Worm (Caenorhabditis elegans) whole organism, late embryonic: ENCODE data around the gene slcr-46.1.

Experiments used
- C08G9.2 ChIP-seq: sonication (generic microtip); optimal IDR thresholded peaks from 2 replicates; lab custom pipeline; 2016; ENCODE audit warnings: mild to moderate bottlenecking, missing genetic modification characterization, moderate library complexity, missing compliant biosample characterization
- C38D4.7 ChIP-seq: fragments of 200-800 bp; sonication (Bioruptor generic); optimal IDR thresholded peaks from 2 replicates; lab custom pipeline; 2018; ENCODE audit warnings: mild to moderate bottlenecking, missing genetic modification characterization, moderate library complexity, missing compliant biosample characterization
- Y22D7AL.16 ChIP-seq: sonication (generic microtip); optimal IDR thresholded peaks from 2 replicates; lab custom pipeline; 2016; ENCODE audit warnings: missing genetic modification characterization, missing compliant biosample characterization
- ahr-1 ChIP-seq: sonication (generic microtip); optimal IDR thresholded peaks from 2 replicates; lab custom pipeline; 2016; ENCODE audit warnings: missing genetic modification characterization, missing compliant biosample characterization
- ama-1 ChIP-seq: fragments of 150-350 bp; optimal IDR thresholded peaks from 2 replicates; lab custom pipeline; 2014
- ceh-14 ChIP-seq: sonication (generic microtip); optimal IDR thresholded peaks from 2 replicates; lab custom pipeline; 2016; ENCODE audit warnings: missing genotype, missing genetic modification characterization, missing compliant biosample characterization
- ceh-18 ChIP-seq: sonication (generic microtip); optimal IDR thresholded peaks from 2 replicates; lab custom pipeline; 2016; ENCODE audit warnings: missing genetic modification characterization, missing compliant biosample characterization
- ceh-19 ChIP-seq: fragments of 200-800 bp; sonication (Bioruptor generic); optimal IDR thresholded peaks from 2 replicates; lab custom pipeline; 2018; ENCODE audit warnings: mild to moderate bottlenecking, missing genetic modification characterization, missing compliant biosample characterization
- ceh-2 ChIP-seq: sonication (generic microtip); optimal IDR thresholded peaks from 2 replicates; lab custom pipeline; 2016; ENCODE audit warnings: missing genotype, missing genetic modification characterization, missing compliant biosample characterization
- ceh-30 ChIP-seq: fragments of 150-350 bp; optimal IDR thresholded peaks from 2 replicates; lab custom pipeline; 2014; ENCODE audit warnings: missing biosample characterization, missing genetic modification characterization
- ceh-31 ChIP-seq: sonication (generic microtip); optimal IDR thresholded peaks from 2 replicates; lab custom pipeline; 2016; ENCODE audit warnings: missing genetic modification characterization, missing compliant biosample characterization
- ceh-45 ChIP-seq: fragments of 200-800 bp; sonication (Bioruptor generic); IDR thresholded peaks from 2 replicates; pipeline ENCODE4 v1.3.6; 2022; ENCODE audit warnings: missing genetic modification reagents, missing genetic modification characterization, missing compliant biosample characterization
- ceh-48 ChIP-seq: sonication (generic microtip); optimal IDR thresholded peaks from 2 replicates; lab custom pipeline; 2016; ENCODE audit warnings: missing genetic modification characterization, inconsistent platforms, missing compliant biosample characterization
- ceh-9 ChIP-seq: sonication (generic microtip); optimal IDR thresholded peaks from 2 replicates; lab custom pipeline; 2016; ENCODE audit warnings: mild to moderate bottlenecking, missing genetic modification characterization, inconsistent platforms, missing compliant biosample characterization
- che-1 ChIP-seq: sonication (generic microtip); optimal IDR thresholded peaks from 2 replicates; lab custom pipeline; 2016; ENCODE audit warnings: mild to moderate bottlenecking, missing genetic modification characterization, missing compliant biosample characterization
- elt-2 ChIP-seq: sonication (generic microtip); optimal IDR thresholded peaks from 2 replicates; lab custom pipeline; 2016; ENCODE audit warnings: missing genetic modification reagents, missing genetic modification characterization, missing compliant biosample characterization
- elt-4 ChIP-seq: sonication (generic microtip); optimal IDR thresholded peaks from 2 replicates; lab custom pipeline; 2016; ENCODE audit warnings: missing genetic modification characterization, missing compliant biosample characterization
- ets-4 ChIP-seq: sonication (generic microtip); optimal IDR thresholded peaks from 2 replicates; lab custom pipeline; 2016; ENCODE audit warnings: missing genetic modification characterization, missing compliant biosample characterization
- eyg-1 ChIP-seq: sonication (generic microtip); optimal IDR thresholded peaks from 2 replicates; lab custom pipeline; 2016; ENCODE audit warnings: missing genotype, missing genetic modification characterization, missing compliant biosample characterization
- fkh-10 ChIP-seq: fragments of 150-350 bp; optimal IDR thresholded peaks from 2 replicates; lab custom pipeline; 2014; ENCODE audit warnings: missing biosample characterization, missing genetic modification reagents, missing genetic modification characterization
- fkh-6 ChIP-seq: sonication (generic microtip); optimal IDR thresholded peaks from 2 replicates; lab custom pipeline; 2016; ENCODE audit warnings: missing genetic modification characterization, missing compliant biosample characterization
- gmeb-2 ChIP-seq: sonication (generic microtip); optimal IDR thresholded peaks from 2 replicates; lab custom pipeline; 2016; ENCODE audit warnings: missing genetic modification characterization, inconsistent platforms, missing compliant biosample characterization
- hlh-15 ChIP-seq: sonication (generic microtip); optimal IDR thresholded peaks from 2 replicates; lab custom pipeline; 2016; ENCODE audit warnings: missing genetic modification characterization, missing compliant biosample characterization
- hlh-30 ChIP-seq: sonication (generic microtip); optimal IDR thresholded peaks from 2 replicates; lab custom pipeline; 2017; ENCODE audit warnings: antibody characterized with exemption, missing genetic modification characterization, missing compliant biosample characterization; ENCODE audit not compliant: insufficient read depth
- lim-6 ChIP-seq: sonication (generic microtip); optimal IDR thresholded peaks from 2 replicates; lab custom pipeline; 2016; ENCODE audit warnings: missing genetic modification characterization, missing compliant biosample characterization
- lin-11 ChIP-seq: fragments of 200-800 bp; sonication (Bioruptor generic); optimal IDR thresholded peaks from 2 replicates; lab custom pipeline; 2018; ENCODE audit warnings: mild to moderate bottlenecking, missing genetic modification characterization, missing compliant biosample characterization
- madf-2 ChIP-seq: sonication (generic microtip); optimal IDR thresholded peaks from 2 replicates; lab custom pipeline; 2017; ENCODE audit warnings: missing genetic modification characterization, missing compliant biosample characterization
- mec-3 ChIP-seq: sonication (generic microtip); optimal IDR thresholded peaks from 2 replicates; lab custom pipeline; 2016; ENCODE audit warnings: borderline replicate concordance, missing genetic modification characterization, missing compliant biosample characterization
- pat-9 ChIP-seq: fragments of 200-800 bp; sonication (Bioruptor generic); optimal IDR thresholded peaks from 2 replicates; lab custom pipeline; 2018; ENCODE audit warnings: mild to moderate bottlenecking, missing genetic modification characterization, moderate library complexity, missing compliant biosample characterization
- pax-1 ChIP-seq: fragments of 150-350 bp; optimal IDR thresholded peaks from 2 replicates; lab custom pipeline; 2014; ENCODE audit warnings: missing biosample characterization, missing genetic modification characterization
- pha-4 ChIP-seq: fragments of 150-350 bp; optimal IDR thresholded peaks from 2 replicates; lab custom pipeline; 2018; ENCODE audit warnings: missing biosample characterization, missing genetic modification reagents, missing genetic modification characterization
- ref-2 ChIP-seq: sonication (generic microtip); optimal IDR thresholded peaks from 2 replicates; lab custom pipeline; 2016; ENCODE audit warnings: missing genetic modification characterization, missing compliant biosample characterization
- rnt-1 ChIP-seq: sonication (generic microtip); optimal IDR thresholded peaks from 2 replicates; lab custom pipeline; 2016; ENCODE audit warnings: missing genetic modification characterization, missing compliant biosample characterization
- sdc-2 ChIP-seq: sonication (generic microtip); optimal IDR thresholded peaks from 2 replicates; lab custom pipeline; 2016; ENCODE audit warnings: missing genotype, missing genetic modification characterization, missing compliant biosample characterization
- sox-2 ChIP-seq: fragments of 200-800 bp; sonication (Bioruptor generic); IDR thresholded peaks from 2 replicates; pipeline ENCODE4 v1.3.6; 2022; ENCODE audit warnings: missing genetic modification reagents, missing genetic modification characterization, missing compliant biosample characterization
- sox-4 ChIP-seq: sonication (generic microtip); optimal IDR thresholded peaks from 2 replicates; lab custom pipeline; 2017; ENCODE audit warnings: mild to moderate bottlenecking, missing genetic modification characterization, inconsistent platforms, missing compliant biosample characterization
- syd-9 ChIP-seq: sonication (generic microtip); optimal IDR thresholded peaks from 2 replicates; lab custom pipeline; 2016; ENCODE audit warnings: mild to moderate bottlenecking, missing genetic modification characterization, moderate library complexity, missing compliant biosample characterization
- tbx-7 ChIP-seq: sonication (generic microtip); optimal IDR thresholded peaks from 2 replicates; lab custom pipeline; 2016; ENCODE audit warnings: missing genotype, missing genetic modification characterization, missing compliant biosample characterization
- ttx-3 ChIP-seq: sonication (generic microtip); optimal IDR thresholded peaks from 2 replicates; lab custom pipeline; 2016; ENCODE audit warnings: missing genetic modification reagents, missing genetic modification characterization, missing compliant biosample characterization
- unc-3 ChIP-seq, 2 experiments: fragments of 200-800 bp in 1 of 2; sonication (Bioruptor generic) in 1 of 2; sonication (generic microtip) in 1 of 2; conservative IDR thresholded peaks in 1 of 2; optimal IDR thresholded peaks in 1 of 2; 2 replicates each; pipeline versions ENCODE4 v1.3.6 to Lab custom; 2016 to 2022; ENCODE audit warnings: missing compliant biosample characterization in 2 of 2, missing genetic modification characterization in 2 of 2, missing genetic modification reagents in 1 of 2
- unc-42 ChIP-seq: sonication (generic microtip); optimal IDR thresholded peaks from 2 replicates; lab custom pipeline; 2016; ENCODE audit warnings: missing genotype, missing genetic modification characterization, missing compliant biosample characterization
- unc-55 ChIP-seq: sonication (generic microtip); optimal IDR thresholded peaks from 2 replicates; lab custom pipeline; 2017; ENCODE audit warnings: missing biosample characterization, missing genetic modification reagents, missing genetic modification characterization
- unc-86 ChIP-seq: sonication (generic microtip); optimal IDR thresholded peaks from 2 replicates; lab custom pipeline; 2016; ENCODE audit warnings: missing genetic modification characterization, missing compliant biosample characterization
- zip-5 ChIP-seq: sonication (generic microtip); optimal IDR thresholded peaks from 2 replicates; lab custom pipeline; 2016; ENCODE audit warnings: missing genetic modification characterization, missing compliant biosample characterization
- ztf-16 ChIP-seq: sonication (generic microtip); optimal IDR thresholded peaks from 2 replicates; lab custom pipeline; 2017; ENCODE audit warnings: missing genetic modification characterization, missing compliant biosample characterization

slcr-46.1 gene

ce11 chrX:4622024-4622423, 10.1 kb upstream of the slcr-46.1 start, which contains the start of gene C46C11.3:
TSS of gene C46C11.3 (plus strand) at chrX:4622324.
- TF ChIP-seq gmeb-2 (tag; lab: Kevin White, UChicago) (no peak), ahr-1 (tag; lab: Kevin White, UChicago) (no peak), ztf-16 (tag; lab: Kevin White, UChicago) (no peak), ceh-2 (tag; lab: Kevin White, UChicago) (no peak), elt-4 (tag; lab: Kevin White, UChicago) (no peak), elt-2 (tag; lab: Kevin White, UChicago) (no peak), ceh-19 (GFP tag; lab: Kevin White, UChicago) (no peak), ceh-9 (tag; lab: Kevin White, UChicago) (no peak), lim-6 (no peak), Y22D7AL.16 (tag; lab: Kevin White, UChicago) (no peak), fkh-6 (no peak), sox-4 (tag; lab: Kevin White, UChicago) (no peak), hlh-15 (tag; lab: Kevin White, UChicago) (no peak), madf-2 (tag; lab: Kevin White, UChicago) (no peak), ceh-14 (tag; lab: Kevin White, UChicago) (no peak), che-1 (tag; lab: Kevin White, UChicago) (no peak), pax-1 (tag; lab: Kevin White, UChicago) (no peak), ets-4 (no peak)
- TF ChIP-seq, all 69 proteins: peak for 0

ce11 chrX:4623707-4624106, 8.5 kb upstream of the slcr-46.1 start:
- TF ChIP-seq elt-2 (tag; lab: Kevin White, UChicago), result no peak
- TF ChIP-seq unc-42 (tag; lab: Kevin White, UChicago), result peak; percentile 82
- TF ChIP-seq ceh-31 (tag; lab: Kevin White, UChicago), result peak; percentile 7

- no peak for TF ChIP-seq syd-9 (tag; lab: Kevin White, UChicago)
- TF ChIP-seq sox-2 (GFP tag; lab: Robert Waterston, UW), result no peak
- no peak for TF ChIP-seq madf-2 (tag; lab: Kevin White, UChicago)
- TF ChIP-seq, all 69 proteins: peak for 0
These were observed 7.1 kb upstream of the slcr-46.1 start for ce11 chrX:4625080-4625479.

ce11 chrX:4626891-4627290, 5.3 kb upstream of the slcr-46.1 start:
- TF ChIP-seq unc-55 (GFP tag; lab: Kevin White, UChicago) (no peak), C38D4.7 (GFP tag; lab: Kevin White, UChicago) (no peak), fkh-6 (no peak), pha-4 (tag; lab: Kevin White, UChicago) (no peak), ceh-48 (tag; lab: Kevin White, UChicago) (no peak), unc-3 (GFP tag; conservative IDR thresholded peaks at IDR 0.05; lab: Robert Waterston, UW) (no peak), unc-3 (tag; optimal IDR thresholded peaks at IDR 0.05; lab: Kevin White, UChicago) (no peak), eyg-1 (tag; lab: Kevin White, UChicago) (no peak), ama-1 (lab: Kevin White, UChicago) (no peak), gmeb-2 (tag; lab: Kevin White, UChicago) (no peak), unc-42 (tag; lab: Kevin White, UChicago) (no peak), ceh-30 (tag; lab: Kevin White, UChicago) (no peak)
- TF ChIP-seq, all 69 proteins: peak for 0

DNA sequence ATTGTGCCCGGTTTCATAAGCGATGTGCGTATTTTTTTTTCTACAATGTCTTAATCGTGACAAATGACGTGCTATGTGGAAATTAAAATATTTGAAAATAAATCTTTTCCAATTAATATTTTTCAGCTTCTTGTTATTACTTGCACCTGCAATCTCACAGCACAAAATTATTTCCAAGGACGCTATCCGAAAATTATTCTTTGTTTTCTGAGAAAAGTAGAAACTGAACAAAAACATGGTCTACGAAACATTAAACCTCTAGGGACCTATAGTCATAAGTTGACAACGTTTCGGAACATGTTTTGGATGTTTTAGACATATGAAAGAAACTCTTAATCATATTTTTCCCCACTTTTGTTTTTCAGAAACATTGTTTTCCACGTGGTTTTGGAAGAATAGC, 3.8 kb upstream of the slcr-46.1 start:
- TF ChIP-seq sox-4 (tag; lab: Kevin White, UChicago) (no peak), pat-9 (tag; lab: Kevin White, UChicago) (no peak), ama-1 (lab: Kevin White, UChicago) (no peak), mec-3 (tag; lab: Kevin White, UChicago) (no peak), lin-11 (tag; lab: Kevin White, UChicago) (no peak), fkh-10 (GFP tag; lab: Kevin White, UChicago) (no peak), sdc-2 (tag; lab: Kevin White, UChicago) (no peak), C38D4.7 (GFP tag; lab: Kevin White, UChicago) (no peak), zip-5 (tag; lab: Kevin White, UChicago) (no peak), rnt-1 (tag; lab: Kevin White, UChicago) (no peak), ceh-18 (tag; lab: Kevin White, UChicago) (no peak), C08G9.2 (tag; lab: Kevin White, UChicago) (no peak), unc-86 (tag; lab: Kevin White, UChicago) (no peak), tbx-7 (no peak), ttx-3 (tag; lab: Kevin White, UChicago) (no peak), ref-2 (no peak), hlh-30 (tag; lab: Kevin White, UChicago) (no peak), ets-4 (no peak), ceh-45 (GFP tag; lab: Robert Waterston, UW) (no peak)
